Worm (Caenorhabditis elegans) whole organism, midembryonic: ENCODE results near the gene rbr-2.

Experiments
- T22C8.4 ChIP-seq: fragments of 200-800 bp; sonication (Bioruptor generic); IDR thresholded peaks from 2 replicates; pipeline ENCODE4 v1.3.6; 2022; ENCODE audit warnings: missing genetic modification characterization, missing compliant biosample characterization
- cog-1 ChIP-seq: sonication (generic microtip); optimal IDR thresholded peaks from 2 replicates; lab custom pipeline; 2016; ENCODE audit warnings: missing genetic modification characterization, missing compliant biosample characterization
- flt-1 ChIP-seq: fragments of 200-800 bp; sonication (Bioruptor generic); IDR thresholded peaks from 2 replicates; pipeline ENCODE4 v1.3.6; 2022; ENCODE audit warnings: missing genetic modification characterization, missing compliant biosample characterization
- klf-2 ChIP-seq: fragments of 200-800 bp; sonication (Bioruptor generic); conservative IDR thresholded peaks from 2 replicates; pipeline ENCODE4 v1.3.6; 2022; ENCODE audit warnings: missing genetic modification reagents, missing genetic modification characterization, missing compliant biosample characterization
- med-1 ChIP-seq: sonication (generic microtip); optimal IDR thresholded peaks from 2 replicates; lab custom pipeline; 2017; ENCODE audit warnings: missing genetic modification characterization, mild to moderate bottlenecking, missing compliant biosample characterization, antibody characterized with exemption, missing genetic modification reagents; ENCODE audit not compliant: insufficient read depth
- ref-1 ChIP-seq: fragments of 200-800 bp; sonication (Bioruptor generic); conservative IDR thresholded peaks from 2 replicates; pipeline ENCODE4 v1.3.6; 2022; ENCODE audit warnings: missing genetic modification reagents, missing genetic modification characterization, missing compliant biosample characterization
- tab-1 ChIP-seq: fragments of 200-800 bp; sonication (Bioruptor generic); IDR thresholded peaks from 2 replicates; pipeline ENCODE4 v1.3.6; 2022; ENCODE audit warnings: missing genetic modification characterization, missing compliant biosample characterization
- ztf-23 ChIP-seq: fragments of 200-800 bp; sonication (Bioruptor generic); IDR thresholded peaks from 2 replicates; pipeline ENCODE4 v1.3.6; 2022; ENCODE audit warnings: missing genetic modification reagents, missing genetic modification characterization, missing compliant biosample characterization
- ztf-29 ChIP-seq: fragments of 200-800 bp; sonication (Bioruptor generic); IDR thresholded peaks from 2 replicates; pipeline ENCODE4 v1.3.6; 2022; ENCODE audit warnings: missing genetic modification reagents, missing genetic modification characterization, missing compliant biosample characterization

The rbr-2 gene

ce11 chrIV:10919770-10920169 lies at the start of gene rbr-2:
Gene rbr-2 (plus strand): TSS chrIV:10920070.
- TF ChIP-seq ztf-23 (GFP tag; lab: Robert Waterston, UW) (no peak), cog-1 (tag; lab: Kevin White, UChicago) (no peak), med-1 (GFP tag; lab: Kevin White, UChicago) (no peak), flt-1 (GFP tag; lab: Robert Waterston, UW) (no peak), klf-2 (GFP tag; lab: Robert Waterston, UW) (no peak), ztf-29 (GFP tag; lab: Robert Waterston, UW) (no peak), tab-1 (GFP tag; lab: Robert Waterston, UW) (no peak), ref-1 (no peak), T22C8.4 (no peak)

- TF ChIP-seq cog-1 (tag; lab: Kevin White, UChicago) (no peak), T22C8.4 (no peak), flt-1 (GFP tag; lab: Robert Waterston, UW) (0 out of 2 replicates have a peak, but pooled peaks have one; percentile 4)
Observed at ce11 chrIV:10870158-10870557, 49.7 kb upstream of the rbr-2 start.

- TF ChIP-seq cog-1 (tag; lab: Kevin White, UChicago): no peak
- TF ChIP-seq klf-2 (GFP tag; lab: Robert Waterston, UW): no peak
- TF ChIP-seq ref-1: no peak
- TF ChIP-seq flt-1 (GFP tag; lab: Robert Waterston, UW): no peak
- no peak for TF ChIP-seq T22C8.4
- TF ChIP-seq tab-1 (GFP tag; lab: Robert Waterston, UW): no peak
- no peak for TF ChIP-seq ztf-23 (GFP tag; lab: Robert Waterston, UW)
- TF ChIP-seq ztf-29 (GFP tag; lab: Robert Waterston, UW): no peak
- TF ChIP-seq med-1 (GFP tag; lab: Kevin White, UChicago): no peak
Observed at ce11 chrIV:10874527-10874926, 45.3 kb upstream of the rbr-2 start, which contains the start of gene F13E9.12. Gene F13E9.12 (minus strand): TSS chrIV:10874627.

- TF ChIP-seq cog-1 (tag; lab: Kevin White, UChicago) (no peak), klf-2 (GFP tag; lab: Robert Waterston, UW) (no peak), flt-1 (GFP tag; lab: Robert Waterston, UW) (no peak), med-1 (GFP tag; lab: Kevin White, UChicago) (no peak), T22C8.4 (no peak)
Observed at ce11 chrIV:10876844-10877243, 43.0 kb upstream of the rbr-2 start, which contains the start of gene fipr-14. Gene fipr-14 (plus strand): TSS chrIV:10877144.

ce11 chrIV:10879542-10879941 lies 40.3 kb upstream of the rbr-2 start, which contains the start of gene sdz-13:
Gene sdz-13 (minus strand): TSS chrIV:10879642.
- no peak for TF ChIP-seq ztf-29 (GFP tag; lab: Robert Waterston, UW)
- no peak for TF ChIP-seq ref-1
- TF ChIP-seq ztf-23 (GFP tag; lab: Robert Waterston, UW): no peak

- TF ChIP-seq T22C8.4 (no peak), ztf-23 (GFP tag; lab: Robert Waterston, UW) (no peak), med-1 (GFP tag; lab: Kevin White, UChicago) (no peak), tab-1 (GFP tag; lab: Robert Waterston, UW) (no peak), flt-1 (GFP tag; lab: Robert Waterston, UW) (no peak), ref-1 (no peak), ztf-29 (GFP tag; lab: Robert Waterston, UW) (no peak), cog-1 (tag; lab: Kevin White, UChicago) (no peak), klf-2 (GFP tag; lab: Robert Waterston, UW) (no peak)
Observed at ce11 chrIV:10880264-10880663, 39.6 kb upstream of the rbr-2 start, which contains the start of gene fipr-15. Gene fipr-15 (plus strand): TSS chrIV:10880564.

- TF ChIP-seq T22C8.4 (no peak), cog-1 (tag; lab: Kevin White, UChicago) (no peak), ref-1 (no peak)
Observed at ce11 chrIV:10881230-10881629, 38.6 kb upstream of the rbr-2 start, which contains the start of gene F13E9.13. Gene F13E9.13 (plus strand): TSS chrIV:10881546.

- TF ChIP-seq cog-1 (tag; lab: Kevin White, UChicago) (no peak), ref-1 (no peak), ztf-29 (GFP tag; lab: Robert Waterston, UW) (no peak), T22C8.4 (no peak), flt-1 (GFP tag; lab: Robert Waterston, UW) (no peak), tab-1 (GFP tag; lab: Robert Waterston, UW) (no peak), klf-2 (GFP tag; lab: Robert Waterston, UW) (no peak), med-1 (GFP tag; lab: Kevin White, UChicago) (no peak), ztf-23 (GFP tag; lab: Robert Waterston, UW) (no peak)
Observed at ce11 chrIV:10884263-10884662, 35.6 kb upstream of the rbr-2 start, which contains the start of gene F13E9.5. Gene F13E9.5 (minus strand): TSS chrIV:10884363.

- no peak for TF ChIP-seq ref-1
- no peak for TF ChIP-seq flt-1 (GFP tag; lab: Robert Waterston, UW)
- TF ChIP-seq ztf-29 (GFP tag; lab: Robert Waterston, UW): no peak
- TF ChIP-seq med-1 (GFP tag; lab: Kevin White, UChicago): no peak
- no peak for TF ChIP-seq ztf-23 (GFP tag; lab: Robert Waterston, UW)
- no peak for TF ChIP-seq klf-2 (GFP tag; lab: Robert Waterston, UW)
- TF ChIP-seq cog-1 (tag; lab: Kevin White, UChicago): no peak
- no peak for TF ChIP-seq tab-1 (GFP tag; lab: Robert Waterston, UW)
- no peak for TF ChIP-seq T22C8.4
Observed at ce11 chrIV:10885915-10886314, 34.0 kb upstream of the rbr-2 start, which contains the start of gene srlf-11. Gene srlf-11 (minus strand): TSS chrIV:10886015.

ce11 chrIV:10887285-10887684 lies 32.6 kb upstream of the rbr-2 start, which contains the start of gene F13E9.16:
Gene F13E9.16 (minus strand): TSS chrIV:10887385.
- TF ChIP-seq flt-1 (GFP tag; lab: Robert Waterston, UW) (no peak), ztf-23 (GFP tag; lab: Robert Waterston, UW) (no peak), T22C8.4 (no peak), ref-1 (no peak), med-1 (GFP tag; lab: Kevin White, UChicago) (no peak), cog-1 (tag; lab: Kevin White, UChicago) (no peak), tab-1 (GFP tag; lab: Robert Waterston, UW) (no peak), klf-2 (GFP tag; lab: Robert Waterston, UW) (no peak), ztf-29 (GFP tag; lab: Robert Waterston, UW) (no peak)
